Fruit fly (Drosophila melanogaster) whole organism, prepupa: ENCODE measurements around the gene CG14210.

Experiments
- CG11294 ChIP-seq: fragments of 200-800 bp; sonication (Bioruptor generic); IDR thresholded peaks from 2 replicates; pipeline ENCODE4 v1.3.6; 2022; ENCODE audit warnings: missing biosample characterization, missing genetic modification characterization
- CG1621 ChIP-seq: fragments of 200-800 bp; sonication (Bioruptor generic); optimal IDR thresholded peaks from 3 replicates; lab custom pipeline; 2018; ENCODE audit warnings: missing biosample characterization, mild to moderate bottlenecking, missing genetic modification characterization
- CG34406 ChIP-seq: fragments of 200-800 bp; sonication (Bioruptor generic); optimal IDR thresholded peaks from 3 replicates; lab custom pipeline; 2016; ENCODE audit warnings: missing biosample characterization, missing genetic modification characterization
- CG3919 ChIP-seq: fragments of 200-800 bp; sonication (Bioruptor generic); optimal IDR thresholded peaks from 3 replicates; lab custom pipeline; 2016; ENCODE audit warnings: missing biosample characterization, missing genetic modification characterization
- CG8119 ChIP-seq: fragments of 200-800 bp; sonication (Bioruptor generic); IDR thresholded peaks from 3 replicates; pipeline ENCODE4 v1.3.6; 2022; ENCODE audit warnings: missing biosample characterization, missing genetic modification characterization
- acj6 ChIP-seq: fragments of 200-800 bp; sonication (Bioruptor generic); optimal IDR thresholded peaks from 3 replicates; lab custom pipeline; 2016; ENCODE audit warnings: missing biosample characterization, missing genetic modification characterization
- cyc ChIP-seq: fragments of 200-800 bp; sonication (Bioruptor generic); optimal IDR thresholded peaks from 3 replicates; lab custom pipeline; 2016; ENCODE audit warnings: missing biosample characterization, missing genetic modification characterization
- salr ChIP-seq, 2 experiments: fragments of 200-800 bp; sonication (Bioruptor generic); optimal IDR thresholded peaks; 3 replicates each; lab custom pipeline; 2016 to 2018; ENCODE audit warnings: missing biosample characterization in 2 of 2, missing genetic modification characterization in 2 of 2, mild to moderate bottlenecking in 1 of 2
- spab ChIP-seq: fragments of 200-800 bp; sonication (Bioruptor generic); optimal IDR thresholded peaks from 2 replicates; lab custom pipeline; 2017; ENCODE audit warnings: missing biosample characterization, mild to moderate bottlenecking, missing genetic modification characterization, missing genetic modification reagents

DNA sequence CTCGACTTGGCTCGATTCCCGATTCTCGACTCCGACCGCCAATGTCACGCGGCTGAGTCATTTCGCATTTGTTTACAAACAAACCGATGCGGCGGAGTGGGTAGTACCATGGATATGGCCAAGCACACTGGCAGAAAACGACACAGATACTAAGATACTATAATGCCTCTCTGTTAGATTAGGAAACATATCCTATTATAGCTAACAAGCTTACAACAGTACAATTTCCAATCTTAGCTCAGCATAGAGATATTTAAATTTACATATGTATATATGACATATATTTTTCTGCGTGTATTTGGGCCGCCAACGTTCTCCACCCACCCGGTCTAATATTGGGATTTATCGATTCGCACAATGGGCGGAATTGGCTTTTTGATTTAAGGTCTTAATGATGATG, 12.0 kb upstream of the CG14210 start:
- TF ChIP-seq CG34406 (GFP tag; lab: Kevin White, UChicago) (peak; percentile 44), CG8119 (GFP tag; lab: Robert Waterston, UW) (peak; percentile 85), salr (GFP tag; optimal IDR thresholded peaks at IDR 0.05; lab: Kevin White, UChicago) (peak; percentile 11 to 79), CG3919 (GFP tag; lab: Kevin White, UChicago) (peak; percentile 84), CG1621 (tag; lab: Kevin White, UChicago) (peak; percentile 27), CG11294 (GFP tag; lab: Robert Waterston, UW) (peak; percentile 73), cyc (GFP tag; lab: Kevin White, UChicago) (peak; percentile 66), acj6 (GFP tag; lab: Kevin White, UChicago) (peak; percentile 63), spab (GFP tag; lab: Kevin White, UChicago) (peak; percentile 54)
